Fruit fly (Drosophila melanogaster) whole organism, embryonic: ENCODE results near the gene CG11396.

ENCODE experiments used
- Abd-B ChIP-seq: fragments of 200-800 bp; sonication (Bioruptor generic); optimal IDR thresholded peaks from 2 replicates; lab custom pipeline; 2018; ENCODE audit warnings: missing biosample characterization, mild to moderate bottlenecking, missing genetic modification characterization, moderate library complexity
- Atf-2 ChIP-seq: fragments of 200-800 bp; sonication (Bioruptor generic); optimal IDR thresholded peaks from 2 replicates; lab custom pipeline; 2016; ENCODE audit warnings: missing biosample characterization, missing genetic modification characterization
- B-H2 ChIP-seq: fragments of 200-800 bp; sonication (Bioruptor generic); optimal IDR thresholded peaks from 2 replicates; lab custom pipeline; 2018; ENCODE audit warnings: missing biosample characterization, mild to moderate bottlenecking, missing genetic modification characterization
- CG10209 ChIP-seq: fragments of 200-800 bp; sonication (Bioruptor generic); optimal IDR thresholded peaks from 3 replicates; lab custom pipeline; 2017; ENCODE audit warnings: missing biosample characterization, mild to moderate bottlenecking, missing genetic modification characterization, missing genetic modification reagents
- CG10274 ChIP-seq: fragments of 200-800 bp; sonication (Bioruptor generic); optimal IDR thresholded peaks from 3 replicates; lab custom pipeline; 2017; ENCODE audit warnings: missing biosample characterization, mild to moderate bottlenecking, missing genetic modification characterization
- CG11247 ChIP-seq: fragments of 200-800 bp; sonication (Bioruptor generic); IDR thresholded peaks from 2 replicates; pipeline ENCODE4 v1.3.6; 2022; ENCODE audit warnings: missing biosample characterization, missing genetic modification characterization
- CG12299 ChIP-seq: fragments of 200-800 bp; sonication (Bioruptor generic); optimal IDR thresholded peaks from 2 replicates; lab custom pipeline; 2018; ENCODE audit warnings: missing biosample characterization, mild to moderate bottlenecking, missing genetic modification characterization
- CG14710 ChIP-seq: fragments of 200-800 bp; sonication (Bioruptor generic); optimal IDR thresholded peaks from 3 replicates; lab custom pipeline; 2019; ENCODE audit warnings: missing biosample characterization, mild to moderate bottlenecking, missing genetic modification characterization, moderate library complexity
- CG15479 ChIP-seq: fragments of 200-800 bp; sonication (Bioruptor generic); optimal IDR thresholded peaks from 3 replicates; lab custom pipeline; 2019; ENCODE audit warnings: missing biosample characterization, mild to moderate bottlenecking, missing genetic modification characterization, moderate library complexity
- CG15514 ChIP-seq: fragments of 200-800 bp; sonication (Bioruptor generic); optimal IDR thresholded peaks from 3 replicates; lab custom pipeline; 2017; ENCODE audit warnings: missing biosample characterization, missing genetic modification characterization, mild to moderate bottlenecking, moderate library complexity, missing genetic modification reagents
- CG1603 ChIP-seq: fragments of 200-800 bp; sonication (Bioruptor generic); optimal IDR thresholded peaks from 2 replicates; lab custom pipeline; 2019; ENCODE audit warnings: missing biosample characterization, mild to moderate bottlenecking, missing genetic modification characterization, moderate library complexity
- CG18011 ChIP-seq: fragments of 200-800 bp; sonication (Bioruptor generic); optimal IDR thresholded peaks from 2 replicates; lab custom pipeline; 2017; ENCODE audit warnings: missing biosample characterization, missing genetic modification characterization, mild to moderate bottlenecking, moderate library complexity, missing genotype
- CG18619 ChIP-seq: fragments of 200-800 bp; sonication (Bioruptor generic); optimal IDR thresholded peaks from 3 replicates; lab custom pipeline; 2017; ENCODE audit warnings: missing biosample characterization, mild to moderate bottlenecking, missing genetic modification characterization
- CG2129 ChIP-seq: fragments of 200-800 bp; sonication (Bioruptor generic); IDR thresholded peaks from 2 replicates; pipeline ENCODE4 v1.3.6; 2022; ENCODE audit warnings: missing biosample characterization, missing genetic modification characterization; ENCODE audit not compliant: partially characterized antibody
- CG3726 ChIP-seq: fragments of 200-800 bp; sonication (Bioruptor generic); IDR thresholded peaks from 3 replicates; pipeline ENCODE4, ENCODE4 v1.3.6; 2022; ENCODE audit warnings: missing biosample characterization, missing genetic modification characterization
- CG43689 ChIP-seq: fragments of 200-800 bp; sonication (Bioruptor generic); IDR thresholded peaks from 2 replicates; pipeline ENCODE4 v1.3.6; 2022; ENCODE audit warnings: missing biosample characterization, missing genetic modification characterization
- CG4707 ChIP-seq: fragments of 200-800 bp; sonication (Bioruptor generic); optimal IDR thresholded peaks from 2 replicates; lab custom pipeline; 2018; ENCODE audit warnings: missing biosample characterization, mild to moderate bottlenecking, missing genetic modification characterization, moderate library complexity
- CG4820 ChIP-seq: fragments of 200-800 bp; sonication (Bioruptor generic); optimal IDR thresholded peaks from 3 replicates; lab custom pipeline; 2016; ENCODE audit warnings: missing biosample characterization, missing genetic modification characterization
- CG6791 ChIP-seq: fragments of 200-800 bp; sonication (Bioruptor generic); IDR thresholded peaks from 3 replicates; pipeline ENCODE4 v1.3.6; 2022; ENCODE audit warnings: missing biosample characterization, missing genetic modification characterization; ENCODE audit not compliant: partially characterized antibody
- CG7745 ChIP-seq: fragments of 200-800 bp; sonication (Bioruptor generic); optimal IDR thresholded peaks from 2 replicates; lab custom pipeline; 2018; ENCODE audit warnings: missing biosample characterization, mild to moderate bottlenecking, missing genetic modification characterization, moderate library complexity
- CG8944 ChIP-seq: fragments of 200-800 bp; sonication (Bioruptor generic); optimal IDR thresholded peaks from 3 replicates; lab custom pipeline; 2016; ENCODE audit warnings: missing biosample characterization, missing genetic modification characterization
- CG9215 ChIP-seq: fragments of 200-800 bp; sonication (Bioruptor generic); IDR thresholded peaks from 2 replicates; pipeline ENCODE4 v1.3.6; 2022; ENCODE audit warnings: missing biosample characterization, missing genetic modification characterization
- Elba2 ChIP-seq: fragments of 200-800 bp; sonication (Bioruptor generic); optimal IDR thresholded peaks from 3 replicates; lab custom pipeline; 2016; ENCODE audit warnings: missing biosample characterization, missing genetic modification characterization
- MBD-R2 ChIP-seq: fragments of 200-800 bp; sonication (Bioruptor generic); IDR thresholded peaks from 2 replicates; pipeline ENCODE4 v1.3.6; 2022; ENCODE audit warnings: missing biosample characterization, missing genetic modification characterization
- Nf-YA ChIP-seq: fragments of 200-800 bp; sonication (Bioruptor generic); IDR thresholded peaks from 2 replicates; pipeline ENCODE4 v1.3.6; 2022; ENCODE audit warnings: missing biosample characterization, missing genetic modification characterization
- NfI ChIP-seq: fragments of 200-800 bp; sonication (Bioruptor generic); optimal IDR thresholded peaks from 3 replicates; lab custom pipeline; 2018; ENCODE audit warnings: missing biosample characterization, mild to moderate bottlenecking, missing genetic modification characterization, moderate library complexity
- Oli ChIP-seq: fragments of 200-800 bp; sonication (Bioruptor generic); optimal IDR thresholded peaks from 2 replicates; lab custom pipeline; 2018; ENCODE audit warnings: missing biosample characterization, mild to moderate bottlenecking, missing genetic modification characterization, moderate library complexity
- PHDP ChIP-seq: fragments of 200-800 bp; sonication (Bioruptor generic); optimal IDR thresholded peaks from 3 replicates; lab custom pipeline; 2018; ENCODE audit warnings: missing biosample characterization, mild to moderate bottlenecking, missing genetic modification characterization, moderate library complexity
- Sry-β ChIP-seq: fragments of 200-800 bp; sonication (Bioruptor generic); optimal IDR thresholded peaks from 2 replicates; lab custom pipeline; 2018; ENCODE audit warnings: missing biosample characterization, mild to moderate bottlenecking, missing genetic modification characterization, moderate library complexity
- Ssrp ChIP-seq: fragments of 200-800 bp; sonication (Bioruptor generic); optimal IDR thresholded peaks from 2 replicates; lab custom pipeline; 2018; ENCODE audit warnings: missing biosample characterization, mild to moderate bottlenecking, missing genetic modification characterization, moderate library complexity
- Vsx1 ChIP-seq: fragments of 200-800 bp; sonication (Bioruptor generic); optimal IDR thresholded peaks from 2 replicates; lab custom pipeline; 2017; ENCODE audit warnings: missing biosample characterization, mild to moderate bottlenecking, missing genetic modification characterization, missing genetic modification reagents
- bab2 ChIP-seq: fragments of 200-800 bp; sonication (Bioruptor generic); optimal IDR thresholded peaks from 2 replicates; lab custom pipeline; 2016; ENCODE audit warnings: missing biosample characterization, missing genetic modification characterization
- bcd ChIP-seq: fragments of 200-800 bp; sonication (Bioruptor generic); optimal IDR thresholded peaks from 2 replicates; lab custom pipeline; 2017; ENCODE audit warnings: missing biosample characterization, mild to moderate bottlenecking, missing genetic modification characterization
- cas ChIP-seq: fragments of 200-800 bp; sonication (Bioruptor generic); IDR thresholded peaks from 2 replicates; pipeline ENCODE4 v1.3.6; 2022; ENCODE audit warnings: missing biosample characterization, missing genetic modification characterization
- chif ChIP-seq, 2 experiments: fragments of 200-800 bp; sonication (Bioruptor generic); optimal IDR thresholded peaks; 3 replicates each; lab custom pipeline; 2016; ENCODE audit warnings: missing biosample characterization in 2 of 2, missing genetic modification characterization in 2 of 2
- chn ChIP-seq: fragments of 200-800 bp; sonication (Bioruptor generic); optimal IDR thresholded peaks from 2 replicates; lab custom pipeline; 2016; ENCODE audit warnings: missing biosample characterization, missing genetic modification characterization
- da ChIP-seq: fragments of 200-800 bp; sonication (Bioruptor generic); optimal IDR thresholded peaks from 2 replicates; lab custom pipeline; 2016; ENCODE audit warnings: missing biosample characterization, missing genetic modification characterization
- hth ChIP-seq: fragments of >200 bp; optimal IDR thresholded peaks from 2 replicates; lab custom pipeline; 2017; ENCODE audit warnings: inconsistent platforms
- lola ChIP-seq, 3 experiments: fragments of >200 bp in 2 of 3; fragments of 200-800 bp in 1 of 3; sonication (Bioruptor generic) in 1 of 3; optimal IDR thresholded peaks; 2 replicates each; lab custom pipeline; 2017 to 2019; ENCODE audit warnings: missing biosample characterization in 3 of 3, missing genetic modification characterization in 3 of 3, mild to moderate bottlenecking in 1 of 3, moderate library complexity in 1 of 3
- nmo ChIP-seq: fragments of 200-800 bp; sonication (Bioruptor generic); optimal IDR thresholded peaks from 2 replicates; lab custom pipeline; 2018; ENCODE audit warnings: missing biosample characterization, mild to moderate bottlenecking, missing genetic modification characterization, moderate library complexity
- org-1 ChIP-seq: fragments of 200-800 bp; sonication (Bioruptor generic); optimal IDR thresholded peaks from 2 replicates; lab custom pipeline; 2017; ENCODE audit warnings: missing biosample characterization, missing genetic modification characterization
- phol ChIP-seq: fragments of 200-800 bp; sonication (Bioruptor generic); optimal IDR thresholded peaks from 3 replicates; lab custom pipeline; 2018; ENCODE audit warnings: missing biosample characterization, mild to moderate bottlenecking, missing genetic modification characterization, moderate library complexity
- rib ChIP-seq: fragments of 200-800 bp; sonication (Bioruptor generic); IDR thresholded peaks from 2 replicates; pipeline ENCODE4 v1.3.6; 2022; ENCODE audit warnings: missing biosample characterization, missing genetic modification characterization
- schlank ChIP-seq: fragments of 200-800 bp; sonication (Bioruptor generic); optimal IDR thresholded peaks from 2 replicates; lab custom pipeline; 2018; ENCODE audit warnings: missing biosample characterization, mild to moderate bottlenecking, missing genetic modification characterization
- sima ChIP-seq: fragments of 200-800 bp; sonication (Bioruptor generic); optimal IDR thresholded peaks from 2 replicates; lab custom pipeline; 2016; ENCODE audit warnings: missing biosample characterization, missing genetic modification characterization
- stwl ChIP-seq: fragments of 200-800 bp; sonication (Bioruptor generic); optimal IDR thresholded peaks from 3 replicates; lab custom pipeline; 2018; ENCODE audit warnings: missing biosample characterization, mild to moderate bottlenecking, missing genetic modification characterization, moderate library complexity
- trh ChIP-seq: fragments of 200-800 bp; sonication (Bioruptor generic); optimal IDR thresholded peaks from 2 replicates; lab custom pipeline; 2016; ENCODE audit warnings: missing biosample characterization, missing genetic modification characterization
- vfl ChIP-seq: fragments of 200-800 bp; sonication (Bioruptor generic); optimal IDR thresholded peaks from 2 replicates; lab custom pipeline; 2016; ENCODE audit warnings: missing biosample characterization, missing genetic modification characterization

The CG11396 gene

DNA sequence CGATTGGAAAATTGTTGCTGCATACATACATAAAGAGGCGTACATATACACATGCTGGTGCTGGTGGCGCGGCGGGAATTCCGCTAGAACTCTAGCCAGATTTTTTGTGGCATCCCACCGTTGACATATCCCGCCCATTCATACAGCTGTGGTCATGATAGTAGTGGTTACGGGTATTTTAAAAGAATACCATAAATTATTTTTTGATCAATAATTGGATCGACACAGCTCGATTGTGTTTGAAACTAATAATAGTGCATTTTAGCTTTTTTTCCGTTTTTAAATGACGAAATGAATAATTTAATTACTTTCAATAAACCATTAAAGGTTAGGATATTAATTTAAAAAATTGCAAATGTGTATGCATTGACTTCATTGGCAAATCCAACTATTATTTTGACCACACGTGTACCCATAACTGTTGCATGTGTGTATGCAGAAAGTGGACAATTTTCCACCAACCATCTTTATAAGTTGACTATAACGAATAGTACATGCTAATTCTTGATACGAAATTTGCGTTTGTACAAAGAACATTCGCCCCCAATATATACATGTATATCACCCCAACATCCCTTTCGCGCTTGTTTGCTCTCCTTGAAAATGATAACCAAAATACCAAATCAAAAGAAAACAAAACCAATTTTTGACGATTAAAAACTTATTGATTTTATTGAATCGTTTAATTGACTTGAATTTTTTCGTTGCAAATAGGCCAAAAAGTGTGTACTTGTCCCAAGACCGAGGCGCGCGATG is 15.9 kb downstream of the CG11396 start (continued):
- peak; percentile 77 for TF ChIP-seq CG10209
- TF ChIP-seq CG7745 = no peak
- TF ChIP-seq PHDP = peak; percentile 82
- peak; percentile 71 for TF ChIP-seq CG4820
- peak; percentile 38 for TF ChIP-seq vfl (GFP tag; lab: Kevin White, UChicago)
- peak; percentile 71 for TF ChIP-seq bcd
- TF ChIP-seq CG18619 (GFP tag; lab: Kevin White, UChicago) = peak; percentile 74
- no peak for TF ChIP-seq sima (GFP tag; lab: Kevin White, UChicago)
- TF ChIP-seq rib = peak; percentile 42
- TF ChIP-seq CG12299 (tag; lab: Kevin White, UChicago) = peak; percentile 80
- no peak for TF ChIP-seq CG18011 (GFP tag; lab: Kevin White, UChicago)
- TF ChIP-seq Abd-B = peak; percentile 51
- peak; percentile 80 for TF ChIP-seq nmo
- peak; percentile 86 for TF ChIP-seq CG1603 (tag; lab: Kevin White, UChicago)
- TF ChIP-seq chif (GFP tag; optimal IDR thresholded peaks at IDR 0.05; lab: Kevin White, UChicago) = peak; percentile 70 to 71
- peak; percentile 79 for TF ChIP-seq Vsx1 (GFP tag; lab: Kevin White, UChicago)
- no peak for TF ChIP-seq CG15479 (GFP tag; lab: Kevin White, UChicago)
- peak; percentile 78 for TF ChIP-seq CG11247
- TF ChIP-seq CG43689 (GFP tag; lab: Robert Waterston, UW) = no peak
- TF ChIP-seq CG15514 (GFP tag; lab: Kevin White, UChicago) = peak; percentile 72
- peak in 1 of 3 experiments; percentile 63 for TF ChIP-seq lola (GFP tag; optimal IDR thresholded peaks at IDR 0.05; lab: Kevin White, UChicago)
- TF ChIP-seq trh (GFP tag; lab: Kevin White, UChicago) = peak; percentile 16
- TF ChIP-seq org-1 (GFP tag; lab: Kevin White, UChicago) = peak; percentile 76
- TF ChIP-seq hth (lab: Kevin White, UChicago) = no peak
- peak; percentile 59 for TF ChIP-seq CG9215 (GFP tag; lab: Robert Waterston, UW)
- TF ChIP-seq Ssrp = peak; percentile 73
- TF ChIP-seq phol (tag; lab: Kevin White, UChicago) = no peak
- TF ChIP-seq B-H2 = no peak
- TF ChIP-seq da (GFP tag; lab: Kevin White, UChicago) = no peak
- peak; percentile 75 for TF ChIP-seq chn (GFP tag; lab: Kevin White, UChicago)
- no peak for TF ChIP-seq CG6791
- TF ChIP-seq CG4707 = peak; percentile 70
- TF ChIP-seq Nf-YA (GFP tag; lab: Robert Waterston, UW) = peak; percentile 66
- peak; percentile 40 for TF ChIP-seq Atf-2 (GFP tag; lab: Kevin White, UChicago)
- TF ChIP-seq Elba2 (GFP tag; lab: Kevin White, UChicago) = peak; percentile 62
- no peak for TF ChIP-seq CG2129 (GFP tag; lab: Robert Waterston, UW)
- peak; percentile 77 for TF ChIP-seq bab2 (GFP tag; lab: Kevin White, UChicago)
- peak; percentile 50 for TF ChIP-seq schlank (tag; lab: Kevin White, UChicago)
- TF ChIP-seq CG8944 (GFP tag; lab: Kevin White, UChicago) = peak; percentile 59
- peak; percentile 46; the same call in 1 of the 2 replicates for TF ChIP-seq MBD-R2 (GFP tag; lab: Robert Waterston, UW)
- TF ChIP-seq NfI (GFP tag; lab: Kevin White, UChicago) = peak; percentile 76
- peak; percentile 23 for TF ChIP-seq stwl (tag; lab: Kevin White, UChicago)
- TF ChIP-seq Sry-β (GFP tag; lab: Kevin White, UChicago) = peak; percentile 97
- TF ChIP-seq Oli (tag; lab: Kevin White, UChicago) = peak; percentile 76
- peak; percentile 25 for TF ChIP-seq CG10274
- peak; percentile 73 for TF ChIP-seq CG14710
- 0 out of 2 replicates have a peak, but pooled peaks have one; percentile 38 for TF ChIP-seq cas (GFP tag; lab: Robert Waterston, UW)
- TF ChIP-seq CG3726 (GFP tag; lab: Robert Waterston, UW) = 0 out of 3 replicates have a peak, but pooled peaks have one; percentile 11
